Worm (Caenorhabditis elegans): ENCODE measurements around the gene F11C7.6.

- TF ChIP-seq nhr-28 (tag; optimal IDR thresholded peaks at IDR 0.05) (no peak), cnd-1 (tag; optimal IDR thresholded peaks at IDR 0.05) (no peak), elt-3 (tag; optimal IDR thresholded peaks at IDR 0.05) (no peak), snpc-4 (tag; optimal IDR thresholded peaks at IDR 0.05) (no peak), mls-2 (tag; optimal IDR thresholded peaks at IDR 0.05) (no peak), nhr-76 (tag; optimal IDR thresholded peaks at IDR 0.05) (no peak), sptf-1 (tag; optimal IDR thresholded peaks at IDR 0.05) (no peak), ztf-11 (tag; optimal IDR thresholded peaks at IDR 0.05) (no peak), nhr-12 (tag; optimal IDR thresholded peaks at IDR 0.05) (no peak), unc-39 (tag; optimal IDR thresholded peaks at IDR 0.05) (no peak), pha-4 (tag; optimal IDR thresholded peaks at IDR 0.05) (no peak), nhr-2 (tag; optimal IDR thresholded peaks at IDR 0.05) (no peak), nhr-237 (tag; optimal IDR thresholded peaks at IDR 0.05) (no peak), unc-62 (GFP tag; optimal IDR thresholded peaks at IDR 0.05) (no peak)
Observed at ce11 chrX:17359452-17359851, 41.9 kb upstream of the F11C7.6 start, which contains the start of gene npr-36.
